Worm (Caenorhabditis elegans) whole organism, late embryonic: ENCODE measurements around the gene C12D12.1.

Experiments used
- C38D4.7 ChIP-seq: fragments of 200-800 bp; sonication (Bioruptor generic); optimal IDR thresholded peaks from 2 replicates; lab custom pipeline; 2018; ENCODE audit warnings: mild to moderate bottlenecking, missing genetic modification characterization, moderate library complexity, missing compliant biosample characterization
- F13H6.1 ChIP-seq: sonication (generic microtip); optimal IDR thresholded peaks from 2 replicates; lab custom pipeline; 2016; ENCODE audit warnings: missing genetic modification characterization, missing compliant biosample characterization
- K02D7.2 ChIP-seq: sonication (generic microtip); optimal IDR thresholded peaks from 2 replicates; lab custom pipeline; 2017; ENCODE audit warnings: mild to moderate bottlenecking, missing genetic modification characterization, missing compliant biosample characterization
- K09A11.1 ChIP-seq: sonication (generic microtip); optimal IDR thresholded peaks from 2 replicates; lab custom pipeline; 2017; ENCODE audit warnings: antibody characterized with exemption, mild to moderate bottlenecking, missing genetic modification characterization, missing compliant biosample characterization; ENCODE audit not compliant: insufficient read depth
- T23F11.4 ChIP-seq: fragments of 200-800 bp; sonication (Bioruptor generic); optimal IDR thresholded peaks from 2 replicates; lab custom pipeline; 2018; ENCODE audit warnings: mild to moderate bottlenecking, missing genetic modification characterization, missing compliant biosample characterization
- ahr-1 ChIP-seq: sonication (generic microtip); optimal IDR thresholded peaks from 2 replicates; lab custom pipeline; 2016; ENCODE audit warnings: missing genetic modification characterization, missing compliant biosample characterization
- ama-1 ChIP-seq: fragments of 150-350 bp; optimal IDR thresholded peaks from 2 replicates; lab custom pipeline; 2014
- ceh-14 ChIP-seq: sonication (generic microtip); optimal IDR thresholded peaks from 2 replicates; lab custom pipeline; 2016; ENCODE audit warnings: missing genotype, missing genetic modification characterization, missing compliant biosample characterization
- ceh-22 ChIP-seq: sonication (generic microtip); optimal IDR thresholded peaks from 2 replicates; lab custom pipeline; 2017; ENCODE audit warnings: missing biosample characterization, missing genetic modification characterization
- ceh-30 ChIP-seq: fragments of 150-350 bp; optimal IDR thresholded peaks from 2 replicates; lab custom pipeline; 2014; ENCODE audit warnings: missing biosample characterization, missing genetic modification characterization
- ceh-31 ChIP-seq: sonication (generic microtip); optimal IDR thresholded peaks from 2 replicates; lab custom pipeline; 2016; ENCODE audit warnings: missing genetic modification characterization, missing compliant biosample characterization
- ceh-34 ChIP-seq: sonication (generic microtip); optimal IDR thresholded peaks from 2 replicates; lab custom pipeline; 2016; ENCODE audit warnings: mild to moderate bottlenecking, missing genetic modification characterization, missing compliant biosample characterization
- ceh-45 ChIP-seq: fragments of 200-800 bp; sonication (Bioruptor generic); IDR thresholded peaks from 2 replicates; pipeline ENCODE4 v1.3.6; 2022; ENCODE audit warnings: missing genetic modification reagents, missing genetic modification characterization, missing compliant biosample characterization
- ceh-9 ChIP-seq: sonication (generic microtip); optimal IDR thresholded peaks from 2 replicates; lab custom pipeline; 2016; ENCODE audit warnings: mild to moderate bottlenecking, missing genetic modification characterization, inconsistent platforms, missing compliant biosample characterization
- che-1 ChIP-seq: sonication (generic microtip); optimal IDR thresholded peaks from 2 replicates; lab custom pipeline; 2016; ENCODE audit warnings: mild to moderate bottlenecking, missing genetic modification characterization, missing compliant biosample characterization
- elt-2 ChIP-seq: sonication (generic microtip); optimal IDR thresholded peaks from 2 replicates; lab custom pipeline; 2016; ENCODE audit warnings: missing genetic modification reagents, missing genetic modification characterization, missing compliant biosample characterization
- ets-4 ChIP-seq: sonication (generic microtip); optimal IDR thresholded peaks from 2 replicates; lab custom pipeline; 2016; ENCODE audit warnings: missing genetic modification characterization, missing compliant biosample characterization
- fkh-6 ChIP-seq: sonication (generic microtip); optimal IDR thresholded peaks from 2 replicates; lab custom pipeline; 2016; ENCODE audit warnings: missing genetic modification characterization, missing compliant biosample characterization
- gmeb-2 ChIP-seq: sonication (generic microtip); optimal IDR thresholded peaks from 2 replicates; lab custom pipeline; 2016; ENCODE audit warnings: missing genetic modification characterization, inconsistent platforms, missing compliant biosample characterization
- hlh-13 ChIP-seq: fragments of 200-800 bp; sonication (Bioruptor generic); optimal IDR thresholded peaks from 2 replicates; lab custom pipeline; 2018; ENCODE audit warnings: mild to moderate bottlenecking, missing genetic modification characterization, missing compliant biosample characterization
- hlh-30 ChIP-seq: sonication (generic microtip); optimal IDR thresholded peaks from 2 replicates; lab custom pipeline; 2017; ENCODE audit warnings: antibody characterized with exemption, missing genetic modification characterization, missing compliant biosample characterization; ENCODE audit not compliant: insufficient read depth
- hlh-6 ChIP-seq: sonication (generic microtip); optimal IDR thresholded peaks from 2 replicates; lab custom pipeline; 2016; ENCODE audit warnings: missing genotype, missing genetic modification characterization, missing compliant biosample characterization
- madf-2 ChIP-seq: sonication (generic microtip); optimal IDR thresholded peaks from 2 replicates; lab custom pipeline; 2017; ENCODE audit warnings: missing genetic modification characterization, missing compliant biosample characterization
- mec-3 ChIP-seq: sonication (generic microtip); optimal IDR thresholded peaks from 2 replicates; lab custom pipeline; 2016; ENCODE audit warnings: borderline replicate concordance, missing genetic modification characterization, missing compliant biosample characterization
- nfya-1 ChIP-seq: sonication (generic microtip); optimal IDR thresholded peaks from 2 replicates; lab custom pipeline; 2017; ENCODE audit warnings: missing genetic modification characterization, mild to moderate bottlenecking, missing compliant biosample characterization, antibody characterized with exemption, moderate library complexity
- nhr-11 ChIP-seq: fragments of 150-350 bp; optimal IDR thresholded peaks from 2 replicates; lab custom pipeline; 2014; ENCODE audit warnings: missing biosample characterization, missing genetic modification characterization
- npax-4 ChIP-seq: sonication (generic microtip); optimal IDR thresholded peaks from 2 replicates; lab custom pipeline; 2016; ENCODE audit warnings: missing genetic modification characterization, missing compliant biosample characterization
- odd-2 ChIP-seq: sonication (generic microtip); optimal IDR thresholded peaks from 2 replicates; lab custom pipeline; 2017; ENCODE audit warnings: antibody characterized with exemption, mild to moderate bottlenecking, missing genetic modification characterization, missing compliant biosample characterization
- pha-2 ChIP-seq: sonication (generic microtip); optimal IDR thresholded peaks from 2 replicates; lab custom pipeline; 2017; ENCODE audit warnings: mild to moderate bottlenecking, missing genetic modification characterization, missing compliant biosample characterization
- pqm-1 ChIP-seq: sonication (generic microtip); optimal IDR thresholded peaks from 2 replicates; lab custom pipeline; 2016; ENCODE audit warnings: missing genetic modification characterization, missing compliant biosample characterization
- pros-1 ChIP-seq: fragments of 150-350 bp; optimal IDR thresholded peaks from 2 replicates; lab custom pipeline; 2014; ENCODE audit warnings: missing biosample characterization, missing genetic modification reagents, missing genetic modification characterization
- sox-2 ChIP-seq: fragments of 200-800 bp; sonication (Bioruptor generic); IDR thresholded peaks from 2 replicates; pipeline ENCODE4 v1.3.6; 2022; ENCODE audit warnings: missing genetic modification reagents, missing genetic modification characterization, missing compliant biosample characterization
- sox-4 ChIP-seq: sonication (generic microtip); optimal IDR thresholded peaks from 2 replicates; lab custom pipeline; 2017; ENCODE audit warnings: mild to moderate bottlenecking, missing genetic modification characterization, inconsistent platforms, missing compliant biosample characterization
- tbx-7 ChIP-seq: sonication (generic microtip); optimal IDR thresholded peaks from 2 replicates; lab custom pipeline; 2016; ENCODE audit warnings: missing genotype, missing genetic modification characterization, missing compliant biosample characterization
- ttx-3 ChIP-seq: sonication (generic microtip); optimal IDR thresholded peaks from 2 replicates; lab custom pipeline; 2016; ENCODE audit warnings: missing genetic modification reagents, missing genetic modification characterization, missing compliant biosample characterization
- unc-42 ChIP-seq: sonication (generic microtip); optimal IDR thresholded peaks from 2 replicates; lab custom pipeline; 2016; ENCODE audit warnings: missing genotype, missing genetic modification characterization, missing compliant biosample characterization
- unc-55 ChIP-seq: sonication (generic microtip); optimal IDR thresholded peaks from 2 replicates; lab custom pipeline; 2017; ENCODE audit warnings: missing biosample characterization, missing genetic modification reagents, missing genetic modification characterization
- zip-5 ChIP-seq: sonication (generic microtip); optimal IDR thresholded peaks from 2 replicates; lab custom pipeline; 2016; ENCODE audit warnings: missing genetic modification characterization, missing compliant biosample characterization

Gene C12D12.1

DNA sequence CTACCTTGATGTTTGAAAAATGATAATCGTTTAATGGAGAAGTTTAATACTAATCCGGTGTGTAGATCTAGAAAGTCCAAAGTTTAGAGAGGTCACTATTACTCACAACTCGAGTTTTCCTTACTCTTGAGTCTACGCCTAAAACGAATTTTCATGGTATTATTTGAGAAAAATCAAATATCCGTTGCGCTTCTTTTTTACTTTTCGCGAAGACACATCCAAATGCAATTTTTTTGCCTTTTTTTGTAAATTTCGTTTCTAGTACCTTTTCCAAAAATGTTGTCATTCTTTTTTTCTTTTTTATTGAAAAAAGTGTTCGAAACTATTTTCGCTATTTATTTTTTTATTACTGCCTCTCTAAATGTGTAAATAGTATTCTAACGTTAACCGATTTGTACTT is 14.7 kb downstream of the C12D12.1 start:
- TF ChIP-seq npax-4 (no peak), unc-42 (peak; percentile 67), odd-2 (tag; lab: Kevin White, UChicago) (no peak), ama-1 (no peak)

DNA sequence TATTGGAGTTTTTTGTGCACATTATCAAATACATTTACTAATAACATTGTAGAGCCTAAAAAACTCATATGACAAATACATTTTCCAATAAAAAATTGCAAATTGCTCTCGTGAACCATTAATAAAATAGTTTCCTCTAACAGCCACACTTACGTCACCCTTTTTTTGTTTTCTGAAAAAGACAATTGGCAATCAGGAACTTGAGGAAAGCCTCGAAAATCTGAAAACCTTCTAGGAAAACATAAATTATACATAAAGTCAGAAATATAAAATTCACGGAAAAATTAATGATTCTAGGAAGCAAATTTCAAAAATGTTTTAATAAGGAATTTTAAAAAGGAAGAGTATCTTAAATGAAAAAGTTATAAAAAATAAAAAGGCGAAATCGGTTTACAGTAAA is 18.1 kb downstream of the C12D12.1 start:
- no peak for TF ChIP-seq sox-2
- no peak for TF ChIP-seq hlh-13 (GFP tag; lab: Kevin White, UChicago)
- TF ChIP-seq, all 69 proteins: peak for 0

ce11 chrX:3518494-3518893 is 19.4 kb downstream of the C12D12.1 start, which contains the start of gene npr-16:
npr-16 (plus strand) TSS chrX:3518794.
- TF ChIP-seq ceh-30 (tag; lab: Kevin White, UChicago) (no peak), F13H6.1 (tag; lab: Kevin White, UChicago) (no peak), ahr-1 (tag; lab: Kevin White, UChicago) (no peak), hlh-30 (tag; lab: Kevin White, UChicago) (no peak), odd-2 (tag; lab: Kevin White, UChicago) (no peak), ceh-22 (no peak), T23F11.4 (GFP tag; lab: Kevin White, UChicago) (no peak), hlh-6 (tag; lab: Kevin White, UChicago) (no peak), ets-4 (tag; lab: Kevin White, UChicago) (no peak), pqm-1 (tag; lab: Kevin White, UChicago) (no peak), ceh-45 (no peak), ttx-3 (no peak), sox-4 (tag; lab: Kevin White, UChicago) (no peak), nhr-11 (tag; lab: Kevin White, UChicago) (no peak), nfya-1 (tag; lab: Kevin White, UChicago) (no peak), tbx-7 (tag; lab: Kevin White, UChicago) (no peak), K09A11.1 (tag; lab: Kevin White, UChicago) (no peak), fkh-6 (tag; lab: Kevin White, UChicago) (no peak), mec-3 (tag; lab: Kevin White, UChicago) (no peak)

ce11 chrX:3526712-3527111 is 27.7 kb downstream of the C12D12.1 start:
- TF ChIP-seq ets-4 (tag; lab: Kevin White, UChicago) (no peak), che-1 (tag; lab: Kevin White, UChicago) (no peak), gmeb-2 (tag; lab: Kevin White, UChicago) (no peak), ceh-31 (no peak), C38D4.7 (GFP tag; lab: Kevin White, UChicago) (no peak), nhr-11 (tag; lab: Kevin White, UChicago) (no peak), madf-2 (tag; lab: Kevin White, UChicago) (no peak), unc-55 (GFP tag; lab: Kevin White, UChicago) (no peak), pha-2 (tag; lab: Kevin White, UChicago) (no peak), zip-5 (tag; lab: Kevin White, UChicago) (no peak), elt-2 (tag; lab: Kevin White, UChicago) (no peak), ceh-34 (tag; lab: Kevin White, UChicago) (no peak), pros-1 (no peak), ceh-14 (tag; lab: Kevin White, UChicago) (no peak), ahr-1 (tag; lab: Kevin White, UChicago) (no peak), npax-4 (no peak)

DNA sequence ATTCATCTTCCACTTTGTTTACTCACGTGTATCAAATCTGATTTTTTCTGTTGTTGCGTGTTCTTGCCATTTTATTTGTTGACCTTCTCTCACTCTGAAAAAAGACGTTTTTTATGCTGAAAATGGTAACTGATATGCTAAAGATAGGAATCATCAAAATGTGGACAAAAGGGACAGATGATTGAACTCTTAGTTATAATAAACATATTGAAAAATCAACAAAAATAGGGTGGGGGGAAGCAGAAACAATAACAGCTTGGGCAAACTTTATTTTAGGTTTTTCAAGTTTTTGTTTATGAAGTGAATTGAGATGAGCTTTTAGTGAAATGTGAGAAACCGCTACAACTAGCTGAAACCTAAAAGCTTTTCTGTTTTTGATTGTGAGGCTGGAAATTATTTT is 33.9 kb downstream of the C12D12.1 start, which contains the start of gene F56B6.6:
TSS of gene F56B6.6 (minus strand) at position 101 of the 400 bp plus-strand sequence.
- TF ChIP-seq pha-2 (tag; lab: Kevin White, UChicago), result no peak
- no peak for TF ChIP-seq ceh-9 (tag; lab: Kevin White, UChicago)
- TF ChIP-seq gmeb-2 (tag; lab: Kevin White, UChicago), result no peak
- TF ChIP-seq K09A11.1 (tag; lab: Kevin White, UChicago), result no peak
- no peak for TF ChIP-seq ceh-22
- no peak for TF ChIP-seq K02D7.2
- TF ChIP-seq nfya-1 (tag; lab: Kevin White, UChicago), result no peak
